Fruit fly (Drosophila melanogaster): ENCODE measurements around the gene Itpr.

Gene Itpr

DNA sequence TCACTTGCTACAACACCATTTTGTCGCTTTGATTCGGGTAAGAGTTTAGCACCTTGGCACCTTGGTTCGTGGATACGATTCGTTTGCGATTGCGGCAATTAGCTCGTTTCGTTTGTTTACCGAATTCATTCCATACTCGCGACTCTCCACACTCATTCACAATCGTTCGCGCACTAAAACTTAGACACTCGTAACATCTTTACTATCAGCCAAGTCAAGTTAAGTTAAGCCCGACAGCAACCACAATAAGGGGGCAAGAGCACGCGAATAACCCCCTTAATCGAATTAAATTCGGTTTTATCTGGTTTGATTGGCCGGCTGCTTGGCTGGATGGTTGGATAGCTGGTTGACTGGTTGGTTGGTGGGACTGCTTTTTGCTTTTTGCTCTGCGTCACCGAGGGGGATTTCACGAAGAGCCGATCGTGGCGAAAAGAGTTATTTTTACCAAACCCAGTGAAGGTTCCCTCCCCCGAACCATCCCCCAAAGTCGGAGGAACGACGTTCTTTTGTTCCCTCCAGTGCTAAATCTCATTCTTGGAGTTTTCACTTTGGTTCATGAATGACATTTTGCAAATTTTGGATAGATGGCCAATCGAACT is 13.0 kb upstream of the Itpr start (continued):
- TF ChIP-seq Doc3 (GFP tag; IDR thresholded peaks at IDR 0.05; ENCODE audit: partially characterized antibody) (0 out of 3 replicates have a peak, but pooled peaks have one; percentile 16), da (GFP tag; optimal IDR thresholded peaks at IDR 0.05) (no peak), NC2β (GFP tag; optimal IDR thresholded peaks at IDR 0.05) (no peak), CG4730 (GFP tag; IDR thresholded peaks at IDR 0.05) (no peak), Ets97D (GFP tag; optimal IDR thresholded peaks at IDR 0.05) (no peak), Mes4 (GFP tag; optimal IDR thresholded peaks at IDR 0.05) (no peak), sr (GFP tag; IDR thresholded peaks at IDR 0.05) (no peak), BEAF-32 (GFP tag; optimal IDR thresholded peaks at IDR 0.05) (no peak), CG15269 (tag; optimal IDR thresholded peaks at IDR 0.05) (no peak), p53 (GFP tag; optimal IDR thresholded peaks at IDR 0.05) (no peak), Atf6 (GFP tag; IDR thresholded peaks at IDR 0.05) (no peak), E2f2 (GFP tag; IDR thresholded peaks at IDR 0.05) (no peak), CG8765 (GFP tag; IDR thresholded peaks at IDR 0.05) (no peak), odd (GFP tag; optimal IDR thresholded peaks at IDR 0.05) (no peak), danr (GFP tag; IDR thresholded peaks at IDR 0.05) (no peak), wdn (GFP tag; IDR thresholded peaks at IDR 0.05) (no peak), YL-1 (GFP tag; optimal IDR thresholded peaks at IDR 0.05) (no peak), CG13624 (GFP tag; optimal IDR thresholded peaks at IDR 0.05) (no peak), Ssrp (tag; optimal IDR thresholded peaks at IDR 0.05) (no peak), CG12769 (tag; optimal IDR thresholded peaks at IDR 0.05) (peak; percentile 19), cg (GFP tag; optimal IDR thresholded peaks at IDR 0.05) (no peak), CG1832 (GFP tag; optimal IDR thresholded peaks at IDR 0.05) (no peak), B-H2 (GFP tag; optimal IDR thresholded peaks at IDR 0.05) (peak; percentile 38), CG13894 (tag; optimal IDR thresholded peaks at IDR 0.05) (peak; percentile 64), sna (GFP tag; IDR thresholded peaks at IDR 0.05; ENCODE audit: partially characterized antibody) (no peak), ara (GFP tag; IDR thresholded peaks at IDR 0.05) (no peak)

DNA sequence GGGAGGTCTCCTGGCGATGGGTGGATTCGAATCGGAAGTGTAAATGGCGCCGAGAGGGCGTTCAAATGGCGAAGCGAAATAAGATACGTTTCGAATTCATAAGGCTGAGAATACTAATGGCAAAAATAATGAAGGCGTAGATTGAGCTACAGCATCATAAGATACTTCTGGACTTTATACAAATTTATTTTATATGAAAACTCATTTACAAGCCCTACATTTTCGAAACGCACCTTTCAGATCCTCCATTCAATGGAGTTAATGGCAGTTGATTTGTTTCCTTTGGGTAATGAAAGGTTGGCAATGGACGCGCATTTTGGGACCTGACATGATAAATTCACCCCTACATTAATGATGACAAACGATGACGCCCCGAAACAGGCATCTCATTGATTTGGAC is 2.2 kb upstream of the Itpr start:
- TF ChIP-seq prd (optimal IDR thresholded peaks at IDR 0.05) (no peak), prd (GFP tag; IDR thresholded peaks at IDR 0.05) (no peak), cato (GFP tag; optimal IDR thresholded peaks at IDR 0.05; ENCODE audit: borderline replicate concordance) (no peak), CG10979 (tag; optimal IDR thresholded peaks at IDR 0.05) (no peak), fd96Cb (tag; optimal IDR thresholded peaks at IDR 0.05) (no peak), slp2 (GFP tag; optimal IDR thresholded peaks at IDR 0.05) (no peak)

- TF ChIP-seq ind (GFP tag; optimal IDR thresholded peaks at IDR 0.05) (no peak), CG2116 (GFP tag; optimal IDR thresholded peaks at IDR 0.05) (peak; percentile 45), dmrt11E (tag; optimal IDR thresholded peaks at IDR 0.05) (no peak), Six4 (GFP tag; optimal IDR thresholded peaks at IDR 0.05) (no peak), ems (GFP tag; optimal IDR thresholded peaks at IDR 0.05) (peak; percentile 12), vnd (GFP tag; IDR thresholded peaks at IDR 0.05; ENCODE audit: partially characterized antibody) (no peak), Myb (GFP tag; optimal IDR thresholded peaks at IDR 0.05) (peak; percentile 85), nerfin-2 (GFP tag; IDR thresholded peaks at IDR 0.05; ENCODE audit: partially characterized antibody) (no peak), NFAT (GFP tag; IDR thresholded peaks at IDR 0.05) (no peak), ro (GFP tag; IDR thresholded peaks at IDR 0.05) (no peak), slp2 (GFP tag; optimal IDR thresholded peaks at IDR 0.05) (no peak), usp (GFP tag; optimal IDR thresholded peaks at IDR 0.05) (no peak), grn (GFP tag; optimal IDR thresholded peaks at IDR 0.05) (peak; percentile 34), CG7372 (GFP tag; IDR thresholded peaks at IDR 0.05) (no peak), sr (GFP tag; IDR thresholded peaks at IDR 0.05) (no peak), CG4282 (GFP tag; optimal IDR thresholded peaks at IDR 0.05) (no peak), her (GFP tag; optimal IDR thresholded peaks at IDR 0.05) (no peak), CG8359 (GFP tag; optimal IDR thresholded peaks at IDR 0.05; ENCODE audit: borderline replicate concordance) (no peak), CG32767 (GFP tag; IDR thresholded peaks at IDR 0.05) (no peak), fd102C (GFP tag; optimal IDR thresholded peaks at IDR 0.05) (no peak), mirr (GFP tag; optimal IDR thresholded peaks at IDR 0.05) (no peak)
These were observed 325 bp upstream of the Itpr start for dm6 chr3R:5516582-5517001.
